Worm (Caenorhabditis elegans) whole organism, L3 larva: ENCODE results near the gene clec-136.

Experiments used
- ceh-9 ChIP-seq: sonication (generic microtip); optimal IDR thresholded peaks from 2 replicates; lab custom pipeline; 2018; ENCODE audit warnings: missing biosample characterization, missing genetic modification characterization
- daf-12 ChIP-seq: fragments of 150-350 bp; optimal IDR thresholded peaks from 2 replicates; lab custom pipeline; 2014; ENCODE audit warnings: missing biosample characterization, missing genetic modification reagents, missing genetic modification characterization
- elt-2 ChIP-seq: sonication (generic microtip); optimal IDR thresholded peaks from 2 replicates; lab custom pipeline; 2016; ENCODE audit warnings: missing genetic modification reagents, mild to moderate bottlenecking, missing genetic modification characterization, missing compliant biosample characterization
- lin-39 ChIP-seq: fragments of 150-350 bp; optimal IDR thresholded peaks from 2 replicates; lab custom pipeline; 2018; ENCODE audit warnings: missing biosample characterization, missing genetic modification reagents, missing genetic modification characterization
- nhr-77 ChIP-seq: fragments of 150-350 bp; optimal IDR thresholded peaks from 2 replicates; lab custom pipeline; 2014; ENCODE audit warnings: missing biosample characterization, missing genetic modification characterization
- snpc-4 ChIP-seq: fragments of 150-350 bp; optimal IDR thresholded peaks from 2 replicates; lab custom pipeline; 2014; ENCODE audit warnings: missing biosample characterization, missing genetic modification characterization
- unc-39 ChIP-seq: sonication (generic microtip); optimal IDR thresholded peaks from 4 replicates; lab custom pipeline; 2017; ENCODE audit warnings: missing biosample characterization, missing genetic modification characterization
- ztf-11 ChIP-seq: fragments of 150-350 bp; optimal IDR thresholded peaks from 2 replicates; lab custom pipeline; 2014; ENCODE audit warnings: missing biosample characterization, missing genetic modification characterization

- no peak for TF ChIP-seq snpc-4
- no peak for TF ChIP-seq ztf-11 (tag; lab: Kevin White, UChicago)
- no peak for TF ChIP-seq ceh-9 (tag; lab: Kevin White, UChicago)
- no peak for TF ChIP-seq daf-12 (tag; lab: Kevin White, UChicago)
- no peak for TF ChIP-seq unc-39
- TF ChIP-seq elt-2 (tag; lab: Kevin White, UChicago), result no peak
- no peak for TF ChIP-seq nhr-77 (tag; lab: Kevin White, UChicago)
- TF ChIP-seq lin-39 (tag; lab: Kevin White, UChicago), result no peak
Observed at ce11 chrII:4572579-4572978, 43.8 kb downstream of the clec-136 start.
